Worm (Caenorhabditis elegans) whole organism, late embryonic: ENCODE data around the gene W01B6.5.

ENCODE experiments used
- C08G9.2 ChIP-seq: sonication (generic microtip); optimal IDR thresholded peaks from 2 replicates; lab custom pipeline; 2016; ENCODE audit warnings: mild to moderate bottlenecking, missing genetic modification characterization, moderate library complexity, missing compliant biosample characterization
- F13H6.1 ChIP-seq: sonication (generic microtip); optimal IDR thresholded peaks from 2 replicates; lab custom pipeline; 2016; ENCODE audit warnings: missing genetic modification characterization, missing compliant biosample characterization
- K09A11.1 ChIP-seq: sonication (generic microtip); optimal IDR thresholded peaks from 2 replicates; lab custom pipeline; 2017; ENCODE audit warnings: antibody characterized with exemption, mild to moderate bottlenecking, missing genetic modification characterization, missing compliant biosample characterization; ENCODE audit not compliant: insufficient read depth
- Y22D7AL.16 ChIP-seq: sonication (generic microtip); optimal IDR thresholded peaks from 2 replicates; lab custom pipeline; 2016; ENCODE audit warnings: missing genetic modification characterization, missing compliant biosample characterization
- ahr-1 ChIP-seq: sonication (generic microtip); optimal IDR thresholded peaks from 2 replicates; lab custom pipeline; 2016; ENCODE audit warnings: missing genetic modification characterization, missing compliant biosample characterization
- ama-1 ChIP-seq: fragments of 150-350 bp; optimal IDR thresholded peaks from 2 replicates; lab custom pipeline; 2014
- ceh-18 ChIP-seq: sonication (generic microtip); optimal IDR thresholded peaks from 2 replicates; lab custom pipeline; 2016; ENCODE audit warnings: missing genetic modification characterization, missing compliant biosample characterization
- ceh-2 ChIP-seq: sonication (generic microtip); optimal IDR thresholded peaks from 2 replicates; lab custom pipeline; 2016; ENCODE audit warnings: missing genotype, missing genetic modification characterization, missing compliant biosample characterization
- ceh-22 ChIP-seq: sonication (generic microtip); optimal IDR thresholded peaks from 2 replicates; lab custom pipeline; 2017; ENCODE audit warnings: missing biosample characterization, missing genetic modification characterization
- ceh-24 ChIP-seq: sonication (generic microtip); optimal IDR thresholded peaks from 2 replicates; lab custom pipeline; 2016; ENCODE audit warnings: mild to moderate bottlenecking, missing genetic modification characterization, missing compliant biosample characterization
- ceh-31 ChIP-seq: sonication (generic microtip); optimal IDR thresholded peaks from 2 replicates; lab custom pipeline; 2016; ENCODE audit warnings: missing genetic modification characterization, missing compliant biosample characterization
- ceh-34 ChIP-seq: sonication (generic microtip); optimal IDR thresholded peaks from 2 replicates; lab custom pipeline; 2016; ENCODE audit warnings: mild to moderate bottlenecking, missing genetic modification characterization, missing compliant biosample characterization
- ceh-6 ChIP-seq: fragments of 200-800 bp; sonication (Bioruptor generic); optimal IDR thresholded peaks from 2 replicates; lab custom pipeline; 2018; ENCODE audit warnings: mild to moderate bottlenecking, missing genetic modification characterization, missing compliant biosample characterization
- ceh-9 ChIP-seq: sonication (generic microtip); optimal IDR thresholded peaks from 2 replicates; lab custom pipeline; 2016; ENCODE audit warnings: mild to moderate bottlenecking, missing genetic modification characterization, inconsistent platforms, missing compliant biosample characterization
- che-1 ChIP-seq: sonication (generic microtip); optimal IDR thresholded peaks from 2 replicates; lab custom pipeline; 2016; ENCODE audit warnings: mild to moderate bottlenecking, missing genetic modification characterization, missing compliant biosample characterization
- dmd-4 ChIP-seq: sonication (generic microtip); optimal IDR thresholded peaks from 2 replicates; lab custom pipeline; 2016; ENCODE audit warnings: borderline replicate concordance, missing genetic modification characterization, missing compliant biosample characterization
- elt-2 ChIP-seq: sonication (generic microtip); optimal IDR thresholded peaks from 2 replicates; lab custom pipeline; 2016; ENCODE audit warnings: missing genetic modification reagents, missing genetic modification characterization, missing compliant biosample characterization
- eyg-1 ChIP-seq: sonication (generic microtip); optimal IDR thresholded peaks from 2 replicates; lab custom pipeline; 2016; ENCODE audit warnings: missing genotype, missing genetic modification characterization, missing compliant biosample characterization
- fax-1 ChIP-seq: sonication (generic microtip); optimal IDR thresholded peaks from 2 replicates; lab custom pipeline; 2016; ENCODE audit warnings: missing genotype, missing genetic modification characterization, missing compliant biosample characterization
- fkh-6 ChIP-seq: sonication (generic microtip); optimal IDR thresholded peaks from 2 replicates; lab custom pipeline; 2016; ENCODE audit warnings: missing genetic modification characterization, missing compliant biosample characterization
- hlh-13 ChIP-seq: fragments of 200-800 bp; sonication (Bioruptor generic); optimal IDR thresholded peaks from 2 replicates; lab custom pipeline; 2018; ENCODE audit warnings: mild to moderate bottlenecking, missing genetic modification characterization, missing compliant biosample characterization
- hlh-8 ChIP-seq: sonication (generic microtip); optimal IDR thresholded peaks from 2 replicates; lab custom pipeline; 2016; ENCODE audit warnings: missing genotype, missing genetic modification characterization, missing compliant biosample characterization
- lim-6 ChIP-seq: sonication (generic microtip); optimal IDR thresholded peaks from 2 replicates; lab custom pipeline; 2016; ENCODE audit warnings: missing genetic modification characterization, missing compliant biosample characterization
- lin-11 ChIP-seq: fragments of 200-800 bp; sonication (Bioruptor generic); optimal IDR thresholded peaks from 2 replicates; lab custom pipeline; 2018; ENCODE audit warnings: mild to moderate bottlenecking, missing genetic modification characterization, missing compliant biosample characterization
- madf-2 ChIP-seq: sonication (generic microtip); optimal IDR thresholded peaks from 2 replicates; lab custom pipeline; 2017; ENCODE audit warnings: missing genetic modification characterization, missing compliant biosample characterization
- mec-3 ChIP-seq: sonication (generic microtip); optimal IDR thresholded peaks from 2 replicates; lab custom pipeline; 2016; ENCODE audit warnings: borderline replicate concordance, missing genetic modification characterization, missing compliant biosample characterization
- nfya-1 ChIP-seq: sonication (generic microtip); optimal IDR thresholded peaks from 2 replicates; lab custom pipeline; 2017; ENCODE audit warnings: missing genetic modification characterization, mild to moderate bottlenecking, missing compliant biosample characterization, antibody characterized with exemption, moderate library complexity
- npax-4 ChIP-seq: sonication (generic microtip); optimal IDR thresholded peaks from 2 replicates; lab custom pipeline; 2016; ENCODE audit warnings: missing genetic modification characterization, missing compliant biosample characterization
- odd-2 ChIP-seq: sonication (generic microtip); optimal IDR thresholded peaks from 2 replicates; lab custom pipeline; 2017; ENCODE audit warnings: antibody characterized with exemption, mild to moderate bottlenecking, missing genetic modification characterization, missing compliant biosample characterization
- pha-2 ChIP-seq: sonication (generic microtip); optimal IDR thresholded peaks from 2 replicates; lab custom pipeline; 2017; ENCODE audit warnings: mild to moderate bottlenecking, missing genetic modification characterization, missing compliant biosample characterization
- pha-4 ChIP-seq: fragments of 150-350 bp; optimal IDR thresholded peaks from 2 replicates; lab custom pipeline; 2018; ENCODE audit warnings: missing biosample characterization, missing genetic modification reagents, missing genetic modification characterization
- pros-1 ChIP-seq: fragments of 150-350 bp; optimal IDR thresholded peaks from 2 replicates; lab custom pipeline; 2014; ENCODE audit warnings: missing biosample characterization, missing genetic modification reagents, missing genetic modification characterization
- ref-2 ChIP-seq: sonication (generic microtip); optimal IDR thresholded peaks from 2 replicates; lab custom pipeline; 2016; ENCODE audit warnings: missing genetic modification characterization, missing compliant biosample characterization
- rnt-1 ChIP-seq: sonication (generic microtip); optimal IDR thresholded peaks from 2 replicates; lab custom pipeline; 2016; ENCODE audit warnings: missing genetic modification characterization, missing compliant biosample characterization
- sdc-2 ChIP-seq: sonication (generic microtip); optimal IDR thresholded peaks from 2 replicates; lab custom pipeline; 2016; ENCODE audit warnings: missing genotype, missing genetic modification characterization, missing compliant biosample characterization
- sox-4 ChIP-seq: sonication (generic microtip); optimal IDR thresholded peaks from 2 replicates; lab custom pipeline; 2017; ENCODE audit warnings: mild to moderate bottlenecking, missing genetic modification characterization, inconsistent platforms, missing compliant biosample characterization
- syd-9 ChIP-seq: sonication (generic microtip); optimal IDR thresholded peaks from 2 replicates; lab custom pipeline; 2016; ENCODE audit warnings: mild to moderate bottlenecking, missing genetic modification characterization, moderate library complexity, missing compliant biosample characterization
- ttx-3 ChIP-seq: sonication (generic microtip); optimal IDR thresholded peaks from 2 replicates; lab custom pipeline; 2016; ENCODE audit warnings: missing genetic modification reagents, missing genetic modification characterization, missing compliant biosample characterization
- unc-42 ChIP-seq: sonication (generic microtip); optimal IDR thresholded peaks from 2 replicates; lab custom pipeline; 2016; ENCODE audit warnings: missing genotype, missing genetic modification characterization, missing compliant biosample characterization

The W01B6.5 gene

ce11 chrIV:10111441-10111840, 35.4 kb downstream of the W01B6.5 start, which contains the start of gene spch-1:
TSS of gene spch-1 (minus strand) at chrIV:10111541.
- no peak for TF ChIP-seq npax-4 (tag; lab: Kevin White, UChicago)
- TF ChIP-seq che-1 (tag; lab: Kevin White, UChicago), result no peak
- no peak for TF ChIP-seq fkh-6 (tag; lab: Kevin White, UChicago)
- no peak for TF ChIP-seq rnt-1
- no peak for TF ChIP-seq dmd-4 (tag; lab: Kevin White, UChicago)
- no peak for TF ChIP-seq ceh-9 (tag; lab: Kevin White, UChicago)
- no peak for TF ChIP-seq hlh-8
- TF ChIP-seq lin-11 (tag; lab: Kevin White, UChicago), result no peak
- no peak for TF ChIP-seq ceh-22 (tag; lab: Kevin White, UChicago)
- TF ChIP-seq mec-3 (tag; lab: Kevin White, UChicago), result no peak
- TF ChIP-seq ceh-24 (tag; lab: Kevin White, UChicago), result no peak
- TF ChIP-seq fax-1, result no peak

ce11 chrIV:10112570-10112969, 36.6 kb downstream of the W01B6.5 start, which contains the start of gene nsph-3.2:
TSS of gene nsph-3.2 (plus strand) at chrIV:10112870.
- TF ChIP-seq fax-1 (no peak), syd-9 (tag; lab: Kevin White, UChicago) (no peak), ahr-1 (tag; lab: Kevin White, UChicago) (no peak), lin-11 (tag; lab: Kevin White, UChicago) (no peak), ttx-3 (tag; lab: Kevin White, UChicago) (no peak), sox-4 (tag; lab: Kevin White, UChicago) (no peak), odd-2 (no peak), ceh-34 (no peak), rnt-1 (no peak), sdc-2 (tag; lab: Kevin White, UChicago) (no peak), dmd-4 (tag; lab: Kevin White, UChicago) (no peak), ceh-18 (tag; lab: Kevin White, UChicago) (no peak), Y22D7AL.16 (tag; lab: Kevin White, UChicago) (no peak), pros-1 (tag; lab: Kevin White, UChicago) (no peak), che-1 (tag; lab: Kevin White, UChicago) (no peak), hlh-8 (no peak), C08G9.2 (tag; lab: Kevin White, UChicago) (no peak), ceh-31 (tag; lab: Kevin White, UChicago) (no peak), nfya-1 (no peak)
- TF ChIP-seq, all 69 proteins: peak for 0

ce11 chrIV:10115142-10115541, 39.1 kb downstream of the W01B6.5 start, which contains the start of gene C04G2.10:
TSS of gene C04G2.10 (plus strand) at chrIV:10115442.
- TF ChIP-seq K09A11.1, result no peak
- no peak for TF ChIP-seq pha-2 (tag; lab: Kevin White, UChicago)
- TF ChIP-seq eyg-1 (tag; lab: Kevin White, UChicago), result no peak
- TF ChIP-seq ceh-2 (tag; lab: Kevin White, UChicago), result no peak
- TF ChIP-seq syd-9 (tag; lab: Kevin White, UChicago), result no peak
- TF ChIP-seq ceh-18 (tag; lab: Kevin White, UChicago), result no peak
- no peak for TF ChIP-seq pha-4 (tag; lab: Kevin White, UChicago)
- TF ChIP-seq ceh-6 (GFP tag; lab: Kevin White, UChicago), result no peak
- no peak for TF ChIP-seq pros-1 (tag; lab: Kevin White, UChicago)
- TF ChIP-seq ceh-34, result no peak
- TF ChIP-seq ref-2 (tag; lab: Kevin White, UChicago), result no peak
- TF ChIP-seq lim-6 (tag; lab: Kevin White, UChicago), result no peak
- TF ChIP-seq fax-1, result no peak
- no peak for TF ChIP-seq madf-2 (tag; lab: Kevin White, UChicago)
- no peak for TF ChIP-seq F13H6.1 (tag; lab: Kevin White, UChicago)
- TF ChIP-seq unc-42 (tag; lab: Kevin White, UChicago), result no peak
- no peak for TF ChIP-seq ama-1 (lab: Kevin White, UChicago)
- no peak for TF ChIP-seq elt-2 (tag; lab: Kevin White, UChicago)
- no peak for TF ChIP-seq hlh-13
- TF ChIP-seq, all 69 proteins: peak for 0
